Fruit fly (Drosophila melanogaster): ENCODE data around the gene CG33170.

Gene CG33170

DNA sequence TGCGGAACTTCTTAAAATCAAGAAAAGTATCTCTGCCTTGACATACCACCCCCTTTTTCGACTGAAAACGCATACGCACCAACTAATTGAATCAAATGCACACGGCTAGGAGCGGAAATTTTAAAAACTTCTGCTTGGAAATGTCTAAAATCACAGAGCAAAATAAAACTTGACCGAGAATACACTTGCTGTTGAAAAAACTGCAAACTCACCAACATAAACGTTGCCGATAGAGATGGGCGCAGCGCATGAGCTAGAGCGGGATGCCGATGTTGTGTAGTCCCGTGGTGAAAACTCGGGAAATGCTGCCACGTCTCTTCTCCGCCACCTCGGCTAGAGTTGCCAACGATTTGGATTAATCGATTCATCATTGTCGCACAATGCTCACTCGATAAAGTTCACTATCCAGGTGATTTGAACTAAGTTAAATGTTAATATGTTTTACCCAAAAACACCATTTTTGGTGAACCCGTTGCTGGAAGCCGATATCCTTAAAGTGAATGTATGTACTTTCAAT lies 7.5 kb downstream of the CG33170 start, which contains the start of the genes CG11109 and Arf1 (continued):
- no peak for TF ChIP-seq ssp (GFP tag; IDR thresholded peaks at IDR 0.05)
- peak; percentile 75 for TF ChIP-seq CG1603 (tag; optimal IDR thresholded peaks at IDR 0.05)
- no peak for TF ChIP-seq Dip2 (GFP tag; IDR thresholded peaks at IDR 0.05)
- peak; percentile 85 for TF ChIP-seq Bgb (GFP tag; IDR thresholded peaks at IDR 0.05; ENCODE audit: partially characterized antibody)
- TF ChIP-seq CoRest (tag; optimal IDR thresholded peaks at IDR 0.05): no peak
- no peak for TF ChIP-seq CG8944 (GFP tag; optimal IDR thresholded peaks at IDR 0.05)
- TF ChIP-seq CG6654 (GFP tag; optimal IDR thresholded peaks at IDR 0.05): no peak
- TF ChIP-seq Dp (GFP tag; optimal IDR thresholded peaks at IDR 0.05): peak; percentile 48
- peak in 1 of 2 experiments; percentile 7 for TF ChIP-seq Pdp1 (GFP tag; optimal IDR thresholded peaks at IDR 0.05)
- no peak for TF ChIP-seq Mrtf (GFP tag; IDR thresholded peaks at IDR 0.05)
- no peak for TF ChIP-seq CG14014 (GFP tag; IDR thresholded peaks at IDR 0.05)
- no peak for TF ChIP-seq Atf6 (GFP tag; IDR thresholded peaks at IDR 0.05)
- peak; percentile 70 for TF ChIP-seq MESR4 (GFP tag; optimal IDR thresholded peaks at IDR 0.05)
- TF ChIP-seq bigmax (GFP tag; optimal IDR thresholded peaks at IDR 0.05): no peak
- TF ChIP-seq MTF-1 (GFP tag; optimal IDR thresholded peaks at IDR 0.05; ENCODE audit: borderline replicate concordance): no peak
- TF ChIP-seq CG14965 (GFP tag; optimal IDR thresholded peaks at IDR 0.05; ENCODE audit: borderline replicate concordance): no peak
- no peak for TF ChIP-seq kah (GFP tag; optimal IDR thresholded peaks at IDR 0.05)
- TF ChIP-seq nerfin-2 (GFP tag; IDR thresholded peaks at IDR 0.05; ENCODE audit: partially characterized antibody): peak; percentile 56; the same call in 1 of the 2 replicates
- TF ChIP-seq lov (optimal IDR thresholded peaks at IDR 0.05): no peak
- no peak for TF ChIP-seq lov (GFP tag; IDR thresholded peaks at IDR 0.05)
- TF ChIP-seq CG12219 (GFP tag; optimal IDR thresholded peaks at IDR 0.05): peak; percentile 0
- no peak for TF ChIP-seq fd102C (GFP tag; optimal IDR thresholded peaks at IDR 0.05)
- no peak for TF ChIP-seq Hr78 (GFP tag; optimal IDR thresholded peaks at IDR 0.05)
- no peak for TF ChIP-seq CG12391 (tag; optimal IDR thresholded peaks at IDR 0.05)
- peak; percentile 64 for TF ChIP-seq cg (GFP tag; optimal IDR thresholded peaks at IDR 0.05)
- peak; percentile 85 for TF ChIP-seq amos (GFP tag; IDR thresholded peaks at IDR 0.05; ENCODE audit: partially characterized antibody)
- TF ChIP-seq vnd (GFP tag; IDR thresholded peaks at IDR 0.05; ENCODE audit: partially characterized antibody): peak; percentile 59
- TF ChIP-seq CG5953 (GFP tag; IDR thresholded peaks at IDR 0.05): no peak
- 0 out of 2 replicates have a peak, but pooled peaks have one; percentile 10 for TF ChIP-seq vvl (GFP tag; IDR thresholded peaks at IDR 0.05)
- no peak; the same call in 1 of the 2 replicates for TF ChIP-seq NFAT (GFP tag; IDR thresholded peaks at IDR 0.05)
- no peak for TF ChIP-seq cas (GFP tag; IDR thresholded peaks at IDR 0.05)
- peak; percentile 83 for TF ChIP-seq CG3995 (GFP tag; optimal IDR thresholded peaks at IDR 0.05)
- TF ChIP-seq E2f2 (GFP tag; IDR thresholded peaks at IDR 0.05): peak; percentile 61
- no peak for TF ChIP-seq lilli (GFP tag; optimal IDR thresholded peaks at IDR 0.05)
- TF ChIP-seq CG9797 (GFP tag; optimal IDR thresholded peaks at IDR 0.05): peak; percentile 2
- TF ChIP-seq Hmx (GFP tag; optimal IDR thresholded peaks at IDR 0.05): no peak
- peak; percentile 1 for TF ChIP-seq D19A (tag; optimal IDR thresholded peaks at IDR 0.05)
- peak; percentile 36 for TF ChIP-seq CrebB (tag; optimal IDR thresholded peaks at IDR 0.05)
- TF ChIP-seq pzg (GFP tag; optimal IDR thresholded peaks at IDR 0.05): peak; percentile 87
- TF ChIP-seq onecut (GFP tag; IDR thresholded peaks at IDR 0.05): peak; percentile 27; the same call in 1 of the 2 replicates
- TF ChIP-seq CG16815 (GFP tag; optimal IDR thresholded peaks at IDR 0.05): no peak
- TF ChIP-seq CG3847 (GFP tag; IDR thresholded peaks at IDR 0.05): peak; percentile 45
- no peak for TF ChIP-seq CG3726 (GFP tag; IDR thresholded peaks at IDR 0.05)
- TF ChIP-seq tna (GFP tag; IDR thresholded peaks at IDR 0.05; ENCODE audit: partially characterized antibody): peak; percentile 44
- peak; percentile 12 for TF ChIP-seq nom (GFP tag; optimal IDR thresholded peaks at IDR 0.05)
- TF ChIP-seq CG17802 (tag; optimal IDR thresholded peaks at IDR 0.05): no peak
- TF ChIP-seq CG31441 (GFP tag; IDR thresholded peaks at IDR 0.05): 0 out of 2 replicates have a peak, but pooled peaks have one; percentile 7
- TF ChIP-seq CG12942 (GFP tag; optimal IDR thresholded peaks at IDR 0.05): no peak
- TF ChIP-seq Eip74EF (GFP tag; optimal IDR thresholded peaks at IDR 0.05): no peak

All from whole organism, embryonic.